Worm (Caenorhabditis elegans) whole organism, mixed stage, embryonic: ENCODE results near the gene srh-187.
"Not testable (repeated sequence)": the region's sequence is repeated elsewhere in the genome, so short reads cannot be mapped to it uniquely, and the experiment has no call there.

Source experiments
- M03D4.4 ChIP-seq: sonication (generic microtip); optimal IDR thresholded peaks from 2 replicates; lab custom pipeline; 2017; ENCODE audit warnings: mild to moderate bottlenecking, missing genetic modification characterization, missing compliant biosample characterization
- bed-3 ChIP-seq: fragments of 200-800 bp; sonication (Bioruptor generic); optimal IDR thresholded peaks from 3 replicates; lab custom pipeline; 2018; ENCODE audit warnings: mild to moderate bottlenecking, missing genetic modification characterization, moderate library complexity, missing compliant biosample characterization
- blmp-1 ChIP-seq: fragments of 150-350 bp; optimal IDR thresholded peaks from 2 replicates; lab custom pipeline; 2014; ENCODE audit warnings: missing biosample characterization, missing genetic modification characterization
- ceh-39 ChIP-seq: fragments of 150-350 bp; optimal IDR thresholded peaks from 2 replicates; lab custom pipeline; 2014; ENCODE audit warnings: missing biosample characterization, missing genetic modification characterization
- ceh-43 ChIP-seq: fragments of 200-800 bp; sonication (Bioruptor generic); optimal IDR thresholded peaks from 2 replicates; lab custom pipeline; 2018; ENCODE audit warnings: mild to moderate bottlenecking, missing genetic modification characterization, moderate library complexity, missing compliant biosample characterization
- ceh-83 ChIP-seq: fragments of 200-800 bp; sonication (Bioruptor generic); optimal IDR thresholded peaks from 2 replicates; lab custom pipeline; 2018; ENCODE audit warnings: mild to moderate bottlenecking, missing genetic modification characterization, missing compliant biosample characterization
- cnd-1 ChIP-seq: fragments of 200-800 bp; sonication (Bioruptor generic); optimal IDR thresholded peaks from 2 replicates; lab custom pipeline; 2018; ENCODE audit warnings: mild to moderate bottlenecking, missing genetic modification characterization, missing compliant biosample characterization
- elt-1 ChIP-seq: sonication (generic microtip); optimal IDR thresholded peaks from 2 replicates; lab custom pipeline; 2017; ENCODE audit warnings: missing genetic modification characterization, mild to moderate bottlenecking, missing compliant biosample characterization, antibody characterized with exemption, moderate library complexity, borderline replicate concordance; ENCODE audit not compliant: insufficient read depth
- elt-3 ChIP-seq: fragments of 150-350 bp; optimal IDR thresholded peaks from 2 replicates; lab custom pipeline; 2014; ENCODE audit warnings: missing biosample characterization, missing genetic modification characterization
- flh-1 ChIP-seq: fragments of 200-800 bp; sonication (Bioruptor generic); optimal IDR thresholded peaks from 2 replicates; lab custom pipeline; 2018; ENCODE audit warnings: mild to moderate bottlenecking, missing genetic modification characterization, moderate library complexity, missing compliant biosample characterization
- hlh-1 ChIP-seq: fragments of 150-350 bp; optimal IDR thresholded peaks from 2 replicates; lab custom pipeline; 2014; ENCODE audit warnings: missing biosample characterization, missing genetic modification reagents, missing genetic modification characterization
- lin-13 ChIP-seq: fragments of 150-350 bp; optimal IDR thresholded peaks from 2 replicates; lab custom pipeline; 2014; ENCODE audit warnings: missing biosample characterization, missing genetic modification characterization
- lin-32 ChIP-seq: fragments of 200-800 bp; sonication (Bioruptor generic); optimal IDR thresholded peaks from 2 replicates; lab custom pipeline; 2018; ENCODE audit warnings: mild to moderate bottlenecking, missing genetic modification characterization, missing compliant biosample characterization
- lsy-2 ChIP-seq: fragments of 150-350 bp; optimal IDR thresholded peaks from 2 replicates; lab custom pipeline; 2014; ENCODE audit warnings: missing biosample characterization, missing genetic modification characterization
- mab-5 ChIP-seq: fragments of 150-350 bp; optimal IDR thresholded peaks from 2 replicates; lab custom pipeline; 2014; ENCODE audit warnings: missing biosample characterization, missing genetic modification characterization
- mep-1 ChIP-seq: fragments of 150-350 bp; optimal IDR thresholded peaks from 2 replicates; lab custom pipeline; 2017; ENCODE audit warnings: missing biosample characterization, missing genetic modification reagents, missing genetic modification characterization, inconsistent platforms
- mls-2 ChIP-seq: sonication (generic microtip); optimal IDR thresholded peaks from 2 replicates; lab custom pipeline; 2016; ENCODE audit warnings: mild to moderate bottlenecking, missing genetic modification characterization, moderate library complexity, missing compliant biosample characterization
- nhr-12 ChIP-seq: fragments of 150-350 bp; optimal IDR thresholded peaks from 2 replicates; lab custom pipeline; 2014; ENCODE audit warnings: missing biosample characterization, missing genetic modification characterization
- nhr-237 ChIP-seq: fragments of 150-350 bp; optimal IDR thresholded peaks from 2 replicates; lab custom pipeline; 2014; ENCODE audit warnings: missing biosample characterization, missing genetic modification characterization
- pha-4 ChIP-seq: fragments of 150-350 bp; optimal IDR thresholded peaks from 2 replicates; lab custom pipeline; 2018; ENCODE audit warnings: missing biosample characterization, missing genetic modification reagents, missing genetic modification characterization
- snpc-4 ChIP-seq: fragments of 150-350 bp; optimal IDR thresholded peaks from 2 replicates; lab custom pipeline; 2014; ENCODE audit warnings: missing biosample characterization, missing genetic modification characterization
- sptf-1 ChIP-seq: sonication (generic microtip); optimal IDR thresholded peaks from 2 replicates; lab custom pipeline; 2017; ENCODE audit warnings: mild to moderate bottlenecking, missing genetic modification characterization, moderate library complexity, missing compliant biosample characterization
- unc-120 ChIP-seq: sonication (generic microtip); optimal IDR thresholded peaks from 2 replicates; lab custom pipeline; 2017; ENCODE audit warnings: missing genetic modification characterization, missing compliant biosample characterization; ENCODE audit not compliant: poor library complexity, severe bottlenecking
- unc-39 ChIP-seq: fragments of 150-350 bp; optimal IDR thresholded peaks from 2 replicates; lab custom pipeline; 2014; ENCODE audit warnings: missing biosample characterization, missing genetic modification characterization
- unc-62 ChIP-seq: fragments of 150-350 bp; optimal IDR thresholded peaks from 2 replicates; lab custom pipeline; 2014; ENCODE audit warnings: missing biosample characterization, missing genetic modification reagents, missing genetic modification characterization
- zip-8 ChIP-seq: fragments of 150-350 bp; optimal IDR thresholded peaks from 2 replicates; lab custom pipeline; 2014; ENCODE audit warnings: missing biosample characterization, missing genetic modification characterization
- ztf-11 ChIP-seq: fragments of 150-350 bp; optimal IDR thresholded peaks from 2 replicates; lab custom pipeline; 2014; ENCODE audit warnings: missing biosample characterization, missing genetic modification characterization

Gene srh-187

ce11 chrV:7356684-7357083 is 17.0 kb upstream of the srh-187 start, which contains the start of gene C03G6.21:
Gene C03G6.21 (minus strand): TSS chrV:7356784.
- TF ChIP-seq unc-39 (tag; lab: Kevin White, UChicago) (no peak), nhr-237 (tag; lab: Kevin White, UChicago) (no peak), mls-2 (tag; lab: Kevin White, UChicago) (no peak), lin-32 (no peak), lin-13 (tag; lab: Kevin White, UChicago) (no peak), snpc-4 (no peak), zip-8 (no peak), hlh-1 (tag; lab: Kevin White, UChicago) (no peak), elt-3 (tag; lab: Kevin White, UChicago) (no peak), unc-120 (tag; lab: Kevin White, UChicago) (no peak), ceh-39 (no peak), M03D4.4 (tag; lab: Kevin White, UChicago) (no peak)

DNA sequence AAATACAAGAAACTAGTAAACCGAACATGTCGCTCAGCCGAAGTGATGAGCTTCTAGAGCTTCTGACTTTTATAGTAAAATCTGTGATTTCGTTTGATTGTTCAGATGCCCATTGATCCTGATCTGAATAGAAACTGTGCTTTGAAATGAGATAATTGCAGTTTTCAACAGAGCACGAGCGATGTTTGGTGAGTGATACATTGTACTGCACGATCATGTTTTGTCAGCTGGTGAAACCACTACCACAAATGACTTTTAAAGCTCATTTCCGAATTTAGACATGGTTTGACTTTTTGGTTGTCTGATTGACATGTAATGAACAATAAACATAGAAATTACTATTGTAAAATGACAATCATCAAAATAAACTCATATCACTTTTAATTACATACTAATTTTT is 15.7 kb upstream of the srh-187 start, which contains the start of gene tag-293:
Gene tag-293 (minus strand): TSS at position 101 of the 400 bp plus-strand sequence.
- TF ChIP-seq elt-1 (tag; lab: Kevin White, UChicago) (no peak), mep-1 (tag; lab: Kevin White, UChicago) (no peak), mab-5 (tag; lab: Kevin White, UChicago) (no peak), snpc-4 (no peak), flh-1 (GFP tag; lab: Kevin White, UChicago) (no peak), mls-2 (tag; lab: Kevin White, UChicago) (no peak), cnd-1 (tag; lab: Kevin White, UChicago) (no peak), pha-4 (no peak), ceh-43 (no peak), unc-62 (GFP tag; lab: Kevin White, UChicago) (no peak), blmp-1 (no peak), lsy-2 (tag; lab: Kevin White, UChicago) (no peak), hlh-1 (tag; lab: Kevin White, UChicago) (no peak), nhr-12 (tag; lab: Kevin White, UChicago) (no peak)

- no peak for TF ChIP-seq mab-5 (tag; lab: Kevin White, UChicago)
- no peak for TF ChIP-seq sptf-1
- TF ChIP-seq, all 35 proteins: peak for 0
These were observed 13.9 kb upstream of the srh-187 start for ce11 chrV:7353602-7354001.

ce11 chrV:7352186-7353053 is 12.7 kb upstream of the srh-187 start, which contains the start of the genes srh-231 and srh-275:
Gene srh-231 (minus strand): TSS chrV:7352236.
Gene srh-275 (plus strand): TSS chrV:7353003.
- TF ChIP-seq unc-120 (tag; lab: Kevin White, UChicago) (no peak), unc-62 (GFP tag; lab: Kevin White, UChicago) (no peak), ztf-11 (no peak), zip-8 (no peak), bed-3 (no peak), snpc-4 (no peak)
- TF ChIP-seq, all 35 proteins: peak for 0

DNA sequence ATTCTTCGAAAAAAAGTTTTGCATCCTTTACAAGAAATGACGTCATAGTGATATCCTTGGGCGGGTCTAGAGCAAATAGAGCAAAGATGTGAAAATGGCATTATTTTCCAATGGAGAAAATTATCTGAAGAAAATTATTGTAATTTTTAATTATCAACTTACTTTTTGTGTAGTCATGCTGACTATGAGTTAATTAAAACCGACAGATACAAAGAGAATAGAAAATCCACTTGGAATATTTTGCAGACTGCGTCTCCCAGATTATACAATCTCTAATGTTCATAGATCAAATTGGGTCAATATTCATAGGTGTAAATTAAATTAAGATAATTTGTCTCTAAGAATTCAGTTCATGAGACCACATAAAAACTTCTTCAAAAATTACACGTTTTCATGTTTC is 9.8 kb upstream of the srh-187 start, which contains the start of gene nhr-149:
Gene nhr-149 (minus strand): TSS at position 101 of the 400 bp plus-strand sequence.
- TF ChIP-seq zip-8 (peak; percentile 53), ceh-83 (GFP tag; lab: Kevin White, UChicago) (no peak)

DNA sequence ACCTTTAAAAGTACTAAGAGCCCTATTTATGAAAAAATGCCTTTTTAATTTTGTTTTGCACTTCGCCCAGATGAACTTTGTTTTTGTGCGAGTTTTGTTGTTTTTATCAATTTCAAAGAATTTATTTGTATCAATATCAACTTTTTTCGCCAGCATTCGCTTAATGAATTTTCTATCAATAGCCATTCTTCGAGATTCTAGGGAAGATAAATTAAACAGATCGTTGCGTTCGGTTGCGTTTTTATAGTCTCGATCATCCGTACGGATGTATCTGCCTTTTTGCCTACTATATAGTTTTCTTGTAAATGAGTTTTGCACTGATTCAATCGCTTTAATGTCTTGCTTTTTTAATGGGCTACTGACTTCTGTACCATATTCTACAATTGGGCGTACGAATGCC is 5.8 kb upstream of the srh-187 start, which contains the start of gene nhr-147:
Gene nhr-147 (plus strand): TSS at position 301 of the 400 bp plus-strand sequence.
- TF ChIP-seq snpc-4; pha-4; cnd-1 (tag; lab: Kevin White, UChicago): not testable (repeated sequence)
- TF ChIP-seq, all 35 proteins: peak for 0; not testable (repeated sequence) for 35
